Worm (Caenorhabditis elegans): ENCODE data around the gene Y71H2AM.29.

ce11 chrIII:2834998-2835397, 2.4 kb downstream of the Y71H2AM.29 start:
- TF ChIP-seq hmg-20 (GFP tag; IDR thresholded peaks at IDR 0.05), result no peak
- no peak for TF ChIP-seq atf-7 (tag; optimal IDR thresholded peaks at IDR 0.05)
- no peak for TF ChIP-seq F39B2.1 (GFP tag; IDR thresholded peaks at IDR 0.05)
- TF ChIP-seq let-607 (tag; optimal IDR thresholded peaks at IDR 0.05), result no peak
- no peak for TF ChIP-seq snpc-1.3 (tag; optimal IDR thresholded peaks at IDR 0.05; ENCODE audit: insufficient read depth)
- TF ChIP-seq ama-1 (optimal IDR thresholded peaks at IDR 0.05), result no peak
- no peak for TF ChIP-seq ama-1 (GFP tag; optimal IDR thresholded peaks at IDR 0.05)
- no peak for TF ChIP-seq snpc-4 (GFP tag; optimal IDR thresholded peaks at IDR 0.05)
- no peak for TF ChIP-seq snpc-4 (tag; optimal IDR thresholded peaks at IDR 0.05)
- TF ChIP-seq F10E7.11 (tag; optimal IDR thresholded peaks at IDR 0.05), result no peak
- TF ChIP-seq sea-2 (GFP tag; IDR thresholded peaks at IDR 0.05), result no peak
- no peak for TF ChIP-seq dpl-1 (GFP tag; optimal IDR thresholded peaks at IDR 0.05)
- no peak for TF ChIP-seq nhr-179 (tag; optimal IDR thresholded peaks at IDR 0.05)
- no peak for TF ChIP-seq attf-6 (GFP tag; IDR thresholded peaks at IDR 0.05)
- no peak for TF ChIP-seq ztf-6 (GFP tag; IDR thresholded peaks at IDR 0.05)
- TF ChIP-seq ccch-3 (GFP tag; optimal IDR thresholded peaks at IDR 0.05), result no peak
